Fruit fly (Drosophila melanogaster) Kc167 (cell line): ENCODE results near the gene Atpalpha.

Experiments used
- Myc ChIP-seq: fragments of >200 bp; optimal IDR thresholded peaks from 2 replicates; lab custom pipeline; 2017; ENCODE audit warnings: missing external identifiers
- Sin3A ChIP-seq: fragments of >200 bp; optimal IDR thresholded peaks from 2 replicates; lab custom pipeline; 2018; ENCODE audit warnings: missing external identifiers
- h ChIP-seq: fragments of >200 bp; optimal IDR thresholded peaks from 3 replicates; lab custom pipeline; 2018; ENCODE audit warnings: missing external identifiers
- insv ChIP-seq: fragments of >200 bp; optimal IDR thresholded peaks from 3 replicates; lab custom pipeline; 2018; ENCODE audit warnings: missing external identifiers
- psq ChIP-seq: fragments of >200 bp; optimal IDR thresholded peaks from 2 replicates; lab custom pipeline; 2017; ENCODE audit warnings: missing external identifiers
- ttk ChIP-seq: sonication (Bioruptor generic); optimal IDR thresholded peaks from 2 replicates; lab custom pipeline; 2017; ENCODE audit warnings: missing external identifiers

Atpalpha gene

dm6 chr3R:21006967-21007366, 58.5 kb downstream of the Atpalpha start, which contains the start of gene Alp5:
TSS of gene Alp5 (minus strand) at chr3R:21006990.
- TF ChIP-seq insv (no peak), ttk (lab: Kevin White, UChicago) (no peak), h (no peak), psq (lab: Kevin White, UChicago) (no peak), Sin3A (lab: Kevin White, UChicago) (no peak), Myc (no peak)

- TF ChIP-seq Sin3A (lab: Kevin White, UChicago) (no peak), psq (lab: Kevin White, UChicago) (no peak), insv (no peak), h (no peak), ttk (lab: Kevin White, UChicago) (no peak), Myc (no peak)
Observed at dm6 chr3R:21013780-21014179, 65.3 kb downstream of the Atpalpha start.

DNA sequence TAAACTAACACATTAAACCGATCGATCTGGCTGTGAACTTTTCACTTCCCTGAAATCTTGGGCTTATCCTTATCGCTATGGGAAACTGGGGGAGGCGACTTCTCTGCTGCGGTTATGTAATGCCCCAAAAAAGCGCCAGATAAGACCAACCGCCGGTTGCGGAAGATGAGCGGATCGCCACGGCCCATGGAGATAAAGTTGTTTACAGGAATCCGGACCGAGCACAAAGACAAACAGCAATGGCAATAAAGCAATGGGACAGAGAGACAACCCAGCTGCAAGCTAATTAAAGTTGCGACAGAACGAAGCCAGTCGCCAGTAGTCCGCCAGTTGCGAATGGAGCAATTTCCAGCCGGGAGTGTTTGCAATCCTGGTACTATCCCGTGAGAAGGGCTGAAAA, 67.1 kb downstream of the Atpalpha start, which contains the start of gene CG5697:
Gene CG5697, plus strand, starts transcription at position 314 of the 400 bp plus-strand sequence.
- TF ChIP-seq h, result no peak
- no peak for TF ChIP-seq Myc
- no peak for TF ChIP-seq insv

- TF ChIP-seq ttk (lab: Kevin White, UChicago) (no peak), insv (no peak), h (no peak), psq (lab: Kevin White, UChicago) (no peak), Myc (no peak), Sin3A (lab: Kevin White, UChicago) (no peak)
Observed at dm6 chr3R:21017464-21018080, 69.1 kb downstream of the Atpalpha start, which contains the start of gene Rlip. TSS of gene Rlip (plus strand) at chr3R:21017684.

dm6 chr3R:21019073-21019472, 70.6 kb downstream of the Atpalpha start:
- TF ChIP-seq psq (lab: Kevin White, UChicago) (no peak), Myc (no peak), h (no peak), Sin3A (lab: Kevin White, UChicago) (no peak), ttk (lab: Kevin White, UChicago) (no peak), insv (no peak)

DNA sequence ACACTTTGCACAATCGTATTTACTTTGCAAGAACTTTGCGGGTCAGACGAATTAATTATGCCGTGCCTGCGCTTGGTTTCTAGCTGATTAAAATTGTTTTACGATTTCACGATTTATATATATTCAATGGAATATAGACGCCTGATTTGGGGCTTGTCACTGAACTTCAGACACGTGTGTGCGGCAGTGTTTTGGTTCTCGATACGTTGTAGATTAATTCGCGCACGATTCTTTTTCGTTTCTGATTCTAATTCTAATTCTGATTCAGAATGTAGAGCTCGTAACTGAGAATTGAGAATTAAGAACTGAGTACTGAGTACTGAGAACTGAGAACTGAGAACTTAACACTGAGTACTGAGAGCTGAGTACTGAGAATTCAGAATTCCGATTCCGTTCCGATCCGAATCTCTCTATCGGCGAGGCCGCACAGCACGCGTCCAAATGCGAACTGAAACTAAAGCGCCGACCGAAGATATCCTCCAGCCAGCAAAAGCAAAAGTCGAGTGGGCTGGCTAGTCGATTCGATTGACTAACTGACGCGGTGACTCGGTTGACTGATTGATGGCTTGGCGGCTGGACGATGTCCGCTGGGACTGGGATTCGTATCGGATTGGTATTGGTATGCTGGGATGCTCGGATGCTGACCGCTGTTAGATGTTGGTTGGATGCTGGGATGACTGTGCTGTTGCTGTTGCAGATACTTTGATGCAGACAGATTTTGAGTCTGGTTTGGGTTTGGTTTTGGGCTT, 74.4 kb downstream of the Atpalpha start:
- no peak for TF ChIP-seq psq (lab: Kevin White, UChicago)
- no peak for TF ChIP-seq h
- no peak for TF ChIP-seq Myc
- no peak for TF ChIP-seq Sin3A (lab: Kevin White, UChicago)
- TF ChIP-seq ttk (lab: Kevin White, UChicago), result no peak
- TF ChIP-seq insv, result no peak

- TF ChIP-seq insv (no peak), h (no peak), ttk (lab: Kevin White, UChicago) (no peak), psq (lab: Kevin White, UChicago) (no peak), Sin3A (lab: Kevin White, UChicago) (no peak), Myc (no peak)
Observed at dm6 chr3R:21023902-21024541, 75.5 kb downstream of the Atpalpha start, which contains the start of gene peg. TSS of gene peg (minus strand) at chr3R:21024163.

DNA sequence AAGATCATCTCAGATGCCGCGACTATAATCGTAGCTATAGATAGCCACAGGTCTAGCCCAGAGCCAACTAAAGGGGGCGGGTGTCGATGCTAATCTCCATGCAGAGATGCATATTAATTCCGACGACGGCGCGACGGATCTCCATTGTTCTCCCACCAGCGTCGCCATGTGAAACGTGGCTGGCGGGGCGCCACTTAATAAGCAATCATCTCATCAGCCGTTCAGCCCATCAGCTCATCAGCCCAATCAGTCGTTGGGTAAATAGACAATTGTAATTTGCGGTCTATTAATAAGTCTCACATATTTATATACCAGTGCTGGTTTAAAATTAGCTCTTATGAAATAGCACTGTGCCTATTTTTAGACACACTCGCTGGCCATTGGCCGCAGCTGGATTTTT, 77.0 kb downstream of the Atpalpha start:
- TF ChIP-seq psq (lab: Kevin White, UChicago) (no peak), Sin3A (lab: Kevin White, UChicago) (no peak), ttk (lab: Kevin White, UChicago) (no peak), Myc (no peak), h (no peak), insv (no peak)
